Worm (Caenorhabditis elegans) whole organism, late embryonic: ENCODE data around the gene C10G8.3.

ENCODE experiments used
- mec-3 ChIP-seq: sonication (generic microtip); optimal IDR thresholded peaks from 2 replicates; lab custom pipeline; 2016; ENCODE audit warnings: borderline replicate concordance, missing genetic modification characterization, missing compliant biosample characterization
- rnt-1 ChIP-seq: sonication (generic microtip); optimal IDR thresholded peaks from 2 replicates; lab custom pipeline; 2016; ENCODE audit warnings: missing genetic modification characterization, missing compliant biosample characterization

DNA sequence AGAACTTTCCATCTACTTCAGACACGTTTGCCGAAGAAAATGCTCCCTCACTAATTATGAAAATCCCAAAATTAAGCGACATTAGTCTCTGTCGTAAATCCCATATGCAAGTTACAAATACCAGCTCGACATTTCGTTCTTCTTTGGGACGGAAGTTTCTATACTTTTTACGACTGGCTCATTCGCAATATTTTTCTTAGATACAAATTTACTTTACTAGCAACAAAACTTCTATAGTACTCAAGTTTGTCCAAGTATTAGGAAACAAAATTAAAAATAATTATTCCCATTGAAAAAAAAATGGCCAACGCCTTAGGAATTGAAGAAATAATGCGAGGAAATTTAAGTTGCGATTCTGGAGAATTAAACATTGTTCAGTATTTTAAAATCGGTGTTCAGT, 18.4 kb downstream of the C10G8.3 start, which contains the start of gene srg-26:
- TF ChIP-seq rnt-1 (tag; lab: Kevin White, UChicago), result no peak
- TF ChIP-seq mec-3, result no peak
